Worm (Caenorhabditis elegans) whole organism, L1 larva: ENCODE results near the gene K07D4.2.

Experiments
- F16B12.6 ChIP-seq: fragments of 150-350 bp; optimal IDR thresholded peaks from 2 replicates; lab custom pipeline; 2014; ENCODE audit warnings: missing biosample characterization, missing genetic modification characterization
- ama-1 ChIP-seq: fragments of 150-350 bp; optimal IDR thresholded peaks from 2 replicates; lab custom pipeline; 2014
- ces-1 ChIP-seq: fragments of 150-350 bp; optimal IDR thresholded peaks from 2 replicates; lab custom pipeline; 2014; ENCODE audit warnings: missing biosample characterization, missing genetic modification reagents, missing genetic modification characterization
- dpl-1 ChIP-seq, 3 experiments: fragments of 150-350 bp in 2 of 3; sonication (generic microtip) in 1 of 3; optimal IDR thresholded peaks; 2 replicates each; lab custom pipeline; 2014 to 2017; ENCODE audit warnings: missing biosample characterization in 3 of 3, missing genetic modification characterization in 3 of 3, missing genetic modification reagents in 3 of 3
- egl-13 ChIP-seq: sonication (generic microtip); optimal IDR thresholded peaks from 2 replicates; lab custom pipeline; 2016; ENCODE audit warnings: missing genotype, missing genetic modification reagents, missing genetic modification characterization, missing compliant biosample characterization
- nhr-12 ChIP-seq: sonication (generic microtip); optimal IDR thresholded peaks from 2 replicates; lab custom pipeline; 2017; ENCODE audit warnings: missing biosample characterization, missing genetic modification characterization
- sox-4 ChIP-seq: sonication (generic microtip); optimal IDR thresholded peaks from 2 replicates; lab custom pipeline; 2016; ENCODE audit warnings: missing genetic modification characterization, missing compliant biosample characterization
- unc-30 ChIP-seq: sonication (generic microtip); optimal IDR thresholded peaks from 2 replicates; lab custom pipeline; 2017; ENCODE audit warnings: missing biosample characterization, missing genetic modification characterization

DNA sequence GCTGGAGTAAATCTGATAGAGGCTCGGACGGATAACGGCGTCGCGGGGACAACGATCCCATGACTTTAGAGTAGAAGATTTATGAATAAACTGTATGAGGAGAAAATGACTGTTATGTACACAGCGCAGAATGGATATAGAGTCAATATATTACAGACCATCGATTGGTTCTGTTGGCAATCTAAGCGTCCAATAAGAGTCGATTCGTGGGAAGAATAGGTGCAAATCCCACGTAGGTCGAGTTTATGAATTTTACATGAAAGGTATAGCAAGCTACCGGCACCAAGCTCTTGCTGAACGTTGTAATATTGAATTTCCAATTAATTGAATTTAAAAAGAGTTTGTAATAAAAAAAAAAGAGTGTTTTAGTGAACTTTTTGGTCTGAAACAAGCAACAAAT, 18.7 kb upstream of the K07D4.2 start, which contains the start of gene fbxb-118:
- no peak for TF ChIP-seq F16B12.6 (tag; lab: Kevin White, UChicago)
- TF ChIP-seq egl-13 (tag; lab: Kevin White, UChicago), result no peak
- no peak for TF ChIP-seq dpl-1 (GFP tag; optimal IDR thresholded peaks at IDR 0.05; lab: Kevin White, UChicago)
- no peak for TF ChIP-seq ces-1
- no peak for TF ChIP-seq unc-30 (tag; lab: Kevin White, UChicago)
- no peak for TF ChIP-seq nhr-12 (tag; lab: Kevin White, UChicago)
- TF ChIP-seq ama-1 (lab: Kevin White, UChicago), result no peak
- TF ChIP-seq sox-4 (tag; lab: Kevin White, UChicago), result no peak
